Worm (Caenorhabditis elegans) whole organism, L4/young adult: ENCODE measurements around the gene gst-14.

Experiments used
- W03F9.2 ChIP-seq: fragments of 150-350 bp; optimal IDR thresholded peaks from 2 replicates; lab custom pipeline; 2014; ENCODE audit warnings: missing biosample characterization, missing genetic modification characterization
- dao-5 ChIP-seq: sonication (generic microtip); optimal IDR thresholded peaks from 2 replicates; lab custom pipeline; 2016; ENCODE audit warnings: missing genotype, missing genetic modification characterization, moderate library complexity, missing compliant biosample characterization
- him-1 ChIP-seq: sonication (generic microtip); optimal IDR thresholded peaks from 2 replicates; lab custom pipeline; 2016; ENCODE audit warnings: missing genotype, missing genetic modification reagents, missing genetic modification characterization, missing compliant biosample characterization

- TF ChIP-seq dao-5 (tag; lab: Kevin White, UChicago), result no peak
- TF ChIP-seq him-1 (tag; lab: Kevin White, UChicago), result no peak
- TF ChIP-seq W03F9.2 (tag; lab: Kevin White, UChicago), result no peak
Observed at ce11 chrII:13616000-13616399, at the start of gene gst-14.
